Worm (Caenorhabditis elegans) whole organism, L2 larva: Measurements from ENCODE around the gene klp-13.
A peak's percentile ranks its signal among the peaks of the same experiment; 100 is the strongest.

ENCODE experiments used
- C34F6.9 ChIP-seq: fragments of 150-350 bp; optimal IDR thresholded peaks from 2 replicates; lab custom pipeline; 2014; ENCODE audit warnings: missing biosample characterization, missing genetic modification characterization
- F13H6.1 ChIP-seq: sonication (generic microtip); optimal IDR thresholded peaks from 2 replicates; lab custom pipeline; 2016; ENCODE audit warnings: missing genetic modification characterization, missing compliant biosample characterization
- R02D3.7 ChIP-seq: fragments of 150-350 bp; optimal IDR thresholded peaks from 2 replicates; lab custom pipeline; 2014; ENCODE audit warnings: missing biosample characterization, missing genetic modification characterization
- Y55F3AM.14 ChIP-seq: fragments of 200-800 bp; sonication (Bioruptor generic); optimal IDR thresholded peaks from 2 replicates; lab custom pipeline; 2018; ENCODE audit warnings: mild to moderate bottlenecking, missing genetic modification characterization, missing compliant biosample characterization
- ZK546.5 ChIP-seq: sonication (generic microtip); optimal IDR thresholded peaks from 2 replicates; lab custom pipeline; 2017; ENCODE audit warnings: missing biosample characterization, missing genetic modification characterization
- alr-1 ChIP-seq: fragments of 150-350 bp; optimal IDR thresholded peaks from 2 replicates; lab custom pipeline; 2014; ENCODE audit warnings: missing biosample characterization, missing genetic modification characterization
- aly-2 ChIP-seq: fragments of 150-350 bp; optimal IDR thresholded peaks from 2 replicates; lab custom pipeline; 2014; ENCODE audit warnings: missing biosample characterization, missing genetic modification characterization
- ama-1 ChIP-seq: fragments of 150-350 bp; optimal IDR thresholded peaks from 2 replicates; lab custom pipeline; 2018; ENCODE audit warnings: inconsistent platforms
- blmp-1 ChIP-seq: sonication (generic microtip); optimal IDR thresholded peaks from 2 replicates; lab custom pipeline; 2017; ENCODE audit warnings: missing genetic modification characterization, mild to moderate bottlenecking, missing compliant biosample characterization, antibody characterized with exemption, moderate library complexity; ENCODE audit not compliant: insufficient read depth
- ceh-82 ChIP-seq: fragments of 150-350 bp; optimal IDR thresholded peaks from 2 replicates; lab custom pipeline; 2014; ENCODE audit warnings: missing biosample characterization, missing genetic modification characterization
- crh-2 ChIP-seq: sonication (generic microtip); optimal IDR thresholded peaks from 2 replicates; lab custom pipeline; 2017; ENCODE audit warnings: missing biosample characterization, missing genetic modification characterization
- dmd-4 ChIP-seq: sonication (generic microtip); optimal IDR thresholded peaks from 2 replicates; lab custom pipeline; 2017; ENCODE audit warnings: missing biosample characterization, missing genetic modification characterization
- egl-27 ChIP-seq: sonication (generic microtip); optimal IDR thresholded peaks from 3 replicates; lab custom pipeline; 2017; ENCODE audit warnings: missing biosample characterization, missing genetic modification reagents, missing genetic modification characterization
- elt-3 ChIP-seq: sonication (generic microtip); optimal IDR thresholded peaks from 2 replicates; lab custom pipeline; 2017; ENCODE audit warnings: missing biosample characterization, missing genetic modification characterization
- fos-1 ChIP-seq: fragments of 150-350 bp; optimal IDR thresholded peaks from 2 replicates; lab custom pipeline; 2014; ENCODE audit warnings: missing biosample characterization, missing genetic modification characterization
- gmeb-1 ChIP-seq: fragments of 150-350 bp; optimal IDR thresholded peaks from 2 replicates; lab custom pipeline; 2014; ENCODE audit warnings: missing biosample characterization, missing genetic modification characterization
- lin-13 ChIP-seq: fragments of 150-350 bp; optimal IDR thresholded peaks from 2 replicates; lab custom pipeline; 2014; ENCODE audit warnings: missing biosample characterization, missing genetic modification reagents, missing genetic modification characterization
- lsy-2 ChIP-seq, 2 experiments: fragments of 150-350 bp in 1 of 2; sonication (generic microtip) in 1 of 2; optimal IDR thresholded peaks; 2 replicates each; lab custom pipeline; 2014 to 2017; ENCODE audit warnings: missing biosample characterization in 2 of 2, missing genetic modification characterization in 2 of 2
- mab-5 ChIP-seq: fragments of 150-350 bp; optimal IDR thresholded peaks from 2 replicates; lab custom pipeline; 2014; ENCODE audit warnings: missing biosample characterization, missing genetic modification characterization
- nhr-10 ChIP-seq: sonication (generic microtip); optimal IDR thresholded peaks from 2 replicates; lab custom pipeline; 2017; ENCODE audit warnings: missing biosample characterization, missing genetic modification characterization
- nhr-11 ChIP-seq: fragments of 150-350 bp; optimal IDR thresholded peaks from 2 replicates; lab custom pipeline; 2014; ENCODE audit warnings: missing biosample characterization, missing genetic modification characterization
- nhr-12 ChIP-seq: fragments of 150-350 bp; optimal IDR thresholded peaks from 2 replicates; lab custom pipeline; 2014; ENCODE audit warnings: missing biosample characterization, missing genetic modification characterization
- nhr-129 ChIP-seq: fragments of 150-350 bp; optimal IDR thresholded peaks from 2 replicates; lab custom pipeline; 2014; ENCODE audit warnings: missing biosample characterization, missing genetic modification characterization
- nhr-23 ChIP-seq: fragments of 150-350 bp; optimal IDR thresholded peaks from 2 replicates; lab custom pipeline; 2014; ENCODE audit warnings: missing biosample characterization, missing genetic modification reagents, missing genetic modification characterization
- nhr-237 ChIP-seq: fragments of 150-350 bp; optimal IDR thresholded peaks from 2 replicates; lab custom pipeline; 2014; ENCODE audit warnings: missing biosample characterization, missing genetic modification characterization
- nhr-25 ChIP-seq: fragments of 150-350 bp; sonication (generic microtip); optimal IDR thresholded peaks from 3 replicates; lab custom pipeline; 2014; ENCODE audit warnings: missing biosample characterization, missing genetic modification characterization
- nhr-6 ChIP-seq: fragments of 150-350 bp; optimal IDR thresholded peaks from 2 replicates; lab custom pipeline; 2014; ENCODE audit warnings: missing biosample characterization, missing genetic modification characterization
- nhr-77 ChIP-seq: fragments of 150-350 bp; optimal IDR thresholded peaks from 2 replicates; lab custom pipeline; 2014; ENCODE audit warnings: missing biosample characterization, missing genetic modification characterization
- sem-4 ChIP-seq: fragments of 150-350 bp; optimal IDR thresholded peaks from 2 replicates; lab custom pipeline; 2014; ENCODE audit warnings: missing biosample characterization, missing genetic modification reagents, missing genetic modification characterization
- skn-1 ChIP-seq: sonication (generic microtip); optimal IDR thresholded peaks from 2 replicates; lab custom pipeline; 2017; ENCODE audit warnings: missing biosample characterization, missing genetic modification characterization
- sma-3 ChIP-seq: sonication (generic microtip); optimal IDR thresholded peaks from 2 replicates; lab custom pipeline; 2016; ENCODE audit warnings: missing genetic modification reagents, missing genetic modification characterization, missing compliant biosample characterization
- sma-9 ChIP-seq, 2 experiments: fragments of 150-350 bp in 1 of 2; sonication (generic microtip) in 1 of 2; optimal IDR thresholded peaks; 2 replicates each; lab custom pipeline; 2014 to 2016; ENCODE audit warnings: missing genetic modification characterization in 2 of 2, mild to moderate bottlenecking in 1 of 2, missing biosample characterization in 1 of 2, missing compliant biosample characterization in 1 of 2, missing genetic modification reagents in 1 of 2, moderate library complexity in 1 of 2
- unc-39 ChIP-seq: fragments of 150-350 bp; optimal IDR thresholded peaks from 2 replicates; lab custom pipeline; 2014; ENCODE audit warnings: missing biosample characterization, missing genetic modification characterization
- unc-62 ChIP-seq: fragments of 150-350 bp; optimal IDR thresholded peaks from 2 replicates; lab custom pipeline; 2014; ENCODE audit warnings: missing biosample characterization, missing genetic modification reagents, missing genetic modification characterization
- zag-1 ChIP-seq: fragments of 150-350 bp; optimal IDR thresholded peaks from 2 replicates; lab custom pipeline; 2014; ENCODE audit warnings: missing biosample characterization, missing genetic modification characterization
- ztf-1 ChIP-seq: fragments of 200-800 bp; sonication (Bioruptor generic); conservative IDR thresholded peaks from 2 replicates; pipeline ENCODE4 v1.3.6; 2022; ENCODE audit warnings: missing genetic modification characterization, missing compliant biosample characterization
- ztf-11 ChIP-seq: sonication (generic microtip); optimal IDR thresholded peaks from 2 replicates; lab custom pipeline; 2017; ENCODE audit warnings: missing biosample characterization, missing genetic modification characterization
- ztf-4 ChIP-seq: fragments of 150-350 bp; optimal IDR thresholded peaks from 2 replicates; lab custom pipeline; 2014; ENCODE audit warnings: missing biosample characterization, missing genetic modification characterization

Gene klp-13

DNA sequence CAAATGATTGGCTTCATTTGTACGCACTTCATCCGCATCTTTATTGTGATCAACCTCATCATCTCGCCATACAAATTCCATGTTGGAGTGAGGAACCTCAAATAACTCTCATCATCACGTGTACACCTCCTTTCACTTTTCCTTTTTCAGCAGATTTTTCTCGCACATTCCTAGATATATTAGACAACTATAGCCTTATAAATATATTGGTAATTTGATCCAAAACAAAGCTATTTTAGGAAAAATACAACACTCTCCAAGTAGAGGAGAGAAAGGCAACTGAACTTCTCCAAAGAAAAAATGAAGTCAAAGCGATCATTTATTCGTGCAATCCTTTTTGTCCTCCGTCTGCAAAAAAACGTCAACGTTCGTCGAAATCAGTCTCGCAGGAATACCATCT is 26.0 kb upstream of the klp-13 start, which contains the start of gene R07E4.1:
Gene R07E4.1 (plus strand): TSS at position 301 of the 400 bp plus-strand sequence.
- TF ChIP-seq nhr-10 (tag; lab: Kevin White, UChicago), result no peak
- no peak for TF ChIP-seq C34F6.9 (tag; lab: Kevin White, UChicago)
- TF ChIP-seq nhr-12 (tag; lab: Kevin White, UChicago), result no peak
- no peak for TF ChIP-seq nhr-11 (tag; lab: Kevin White, UChicago)
- TF ChIP-seq aly-2 (tag; lab: Kevin White, UChicago), result no peak
- TF ChIP-seq unc-39 (tag; lab: Kevin White, UChicago), result no peak
- TF ChIP-seq ZK546.5, result no peak
- no peak for TF ChIP-seq ztf-11 (tag; lab: Kevin White, UChicago)
- no peak for TF ChIP-seq nhr-6
- no peak for TF ChIP-seq nhr-129
- no peak for TF ChIP-seq ztf-1 (GFP tag; lab: Robert Waterston, UW)
- no peak for TF ChIP-seq gmeb-1 (tag; lab: Kevin White, UChicago)
- no peak for TF ChIP-seq unc-62 (GFP tag; lab: Kevin White, UChicago)
- TF ChIP-seq blmp-1, result no peak
- no peak for TF ChIP-seq lin-13
- no peak for TF ChIP-seq F13H6.1 (tag; lab: Kevin White, UChicago)
- no peak for TF ChIP-seq ama-1
- no peak for TF ChIP-seq nhr-77 (tag; lab: Kevin White, UChicago)
- no peak for TF ChIP-seq nhr-25 (tag; lab: Kevin White, UChicago)

DNA sequence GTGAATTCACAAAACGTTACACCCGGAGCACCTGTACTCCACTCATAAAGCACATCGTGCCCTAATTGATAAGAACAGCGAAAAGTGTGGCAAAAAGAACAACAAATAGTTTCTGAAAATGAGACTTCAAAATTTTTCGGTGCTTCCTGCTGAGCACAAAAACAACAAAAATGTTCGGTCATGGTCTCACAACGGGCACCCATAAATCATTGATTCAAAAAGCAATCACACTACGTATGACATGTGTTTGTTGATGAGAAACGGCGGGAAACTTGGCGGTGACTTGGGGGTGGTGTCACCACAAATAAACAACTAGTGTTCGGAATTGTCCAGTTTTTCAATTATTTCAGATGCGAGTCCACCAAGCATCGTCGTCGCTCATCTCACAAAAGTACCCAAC is 23.9 kb upstream of the klp-13 start:
- TF ChIP-seq zag-1 (tag; lab: Kevin White, UChicago) (no peak), sem-4 (tag; lab: Kevin White, UChicago) (no peak), ztf-4 (tag; lab: Kevin White, UChicago) (no peak), ama-1 (no peak), aly-2 (tag; lab: Kevin White, UChicago) (no peak), sma-9 (GFP tag; optimal IDR thresholded peaks at IDR 0.05; lab: Kevin White, UChicago) (no peak), sma-9 (tag; optimal IDR thresholded peaks at IDR 0.05; lab: Kevin White, UChicago) (no peak), alr-1 (tag; lab: Kevin White, UChicago) (no peak), nhr-77 (tag; lab: Kevin White, UChicago) (no peak), Y55F3AM.14 (GFP tag; lab: Kevin White, UChicago) (no peak), unc-62 (GFP tag; lab: Kevin White, UChicago) (no peak), nhr-6 (no peak), mab-5 (tag; lab: Kevin White, UChicago) (no peak), F13H6.1 (tag; lab: Kevin White, UChicago) (no peak), egl-27 (tag; lab: Kevin White, UChicago) (no peak), unc-39 (tag; lab: Kevin White, UChicago) (no peak), R02D3.7 (tag; lab: Kevin White, UChicago) (no peak), lsy-2 (tag; optimal IDR thresholded peaks at IDR 0.05; lab: Kevin White, UChicago) (no peak), crh-2 (tag; lab: Kevin White, UChicago) (no peak)

DNA sequence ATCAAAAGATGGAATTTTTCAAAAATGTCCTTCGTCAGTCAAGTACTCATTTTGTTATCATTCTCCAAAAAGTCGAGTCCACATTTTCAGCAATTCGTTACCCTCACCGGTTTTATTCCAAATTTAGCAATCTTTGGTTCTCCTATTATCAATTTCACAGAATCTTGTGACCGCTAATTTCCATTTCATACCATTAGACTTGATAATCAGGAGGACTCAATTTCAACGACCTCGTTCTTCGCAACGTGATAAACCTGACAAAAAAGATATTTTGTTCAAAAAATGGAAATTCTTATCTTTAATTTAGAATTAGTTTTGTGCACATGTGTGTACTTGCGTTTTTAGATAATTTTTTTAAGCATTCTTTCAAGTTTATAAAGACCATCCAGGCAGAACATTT is 22.2 kb upstream of the klp-13 start:
- TF ChIP-seq nhr-237 (tag; lab: Kevin White, UChicago) (no peak), fos-1 (peak; percentile 16), alr-1 (tag; lab: Kevin White, UChicago) (no peak), ztf-11 (tag; lab: Kevin White, UChicago) (no peak), unc-62 (GFP tag; lab: Kevin White, UChicago) (no peak), dmd-4 (no peak), sem-4 (tag; lab: Kevin White, UChicago) (no peak), elt-3 (no peak), ceh-82 (tag; lab: Kevin White, UChicago) (no peak), gmeb-1 (tag; lab: Kevin White, UChicago) (peak; percentile 41), sma-9 (GFP tag; optimal IDR thresholded peaks at IDR 0.05; lab: Kevin White, UChicago) (peak; percentile 42), sma-9 (tag; optimal IDR thresholded peaks at IDR 0.05; lab: Kevin White, UChicago) (no peak), aly-2 (tag; lab: Kevin White, UChicago) (no peak), sma-3 (GFP tag; lab: Kevin White, UChicago) (no peak), skn-1 (no peak)

ce11 chrX:5972212-5972611 is 12.6 kb upstream of the klp-13 start:
- no peak for TF ChIP-seq nhr-23 (tag; lab: Kevin White, UChicago)
- peak; percentile 40 for TF ChIP-seq mab-5 (tag; lab: Kevin White, UChicago)
- TF ChIP-seq, all 48 proteins: peak for 1
